Fruit fly (Drosophila melanogaster) whole organism, embryonic: ENCODE results near the gene SecS.

ENCODE experiments used
- Awh ChIP-seq: fragments of 200-800 bp; sonication (Bioruptor generic); IDR thresholded peaks from 2 replicates; pipeline ENCODE4, ENCODE4 v1.3.6; 2022; ENCODE audit warnings: missing biosample characterization, missing genetic modification characterization
- BEAF-32 ChIP-seq: fragments of 200-800 bp; sonication (Bioruptor generic); optimal IDR thresholded peaks from 3 replicates; lab custom pipeline; 2017; ENCODE audit warnings: missing biosample characterization, missing genetic modification characterization, mild to moderate bottlenecking, moderate library complexity, missing genetic modification reagents
- CG10267 ChIP-seq: fragments of 200-800 bp; sonication (Bioruptor generic); optimal IDR thresholded peaks from 2 replicates; lab custom pipeline; 2018; ENCODE audit warnings: missing biosample characterization, mild to moderate bottlenecking, missing genetic modification characterization, moderate library complexity
- CG11696 ChIP-seq: fragments of 200-800 bp; sonication (Bioruptor generic); IDR thresholded peaks from 2 replicates; pipeline ENCODE4 v1.3.6; 2022; ENCODE audit warnings: missing biosample characterization, missing genetic modification characterization
- CG12219 ChIP-seq: fragments of 200-800 bp; sonication (Bioruptor generic); optimal IDR thresholded peaks from 3 replicates; lab custom pipeline; 2018; ENCODE audit warnings: missing biosample characterization, mild to moderate bottlenecking, missing genetic modification characterization
- CG14860 ChIP-seq: fragments of 200-800 bp; sonication (Bioruptor generic); IDR thresholded peaks from 3 replicates; pipeline ENCODE4 v1.3.6; 2022; ENCODE audit warnings: missing biosample characterization, missing genetic modification characterization; ENCODE audit not compliant: partially characterized antibody
- CG15514 ChIP-seq: fragments of 200-800 bp; sonication (Bioruptor generic); optimal IDR thresholded peaks from 3 replicates; lab custom pipeline; 2017; ENCODE audit warnings: missing biosample characterization, missing genetic modification characterization, mild to moderate bottlenecking, moderate library complexity, missing genetic modification reagents
- CG16813 ChIP-seq: fragments of 200-800 bp; sonication (Bioruptor generic); IDR thresholded peaks from 3 replicates; pipeline ENCODE4 v1.3.6; 2022; ENCODE audit warnings: missing biosample characterization, missing genetic modification characterization; ENCODE audit not compliant: partially characterized antibody
- CG17361 ChIP-seq: fragments of 200-800 bp; sonication (Bioruptor generic); IDR thresholded peaks from 3 replicates; pipeline ENCODE4 v1.3.6; 2022; ENCODE audit warnings: missing biosample characterization, missing genetic modification characterization
- CG17612 ChIP-seq: fragments of 200-800 bp; sonication (Bioruptor generic); IDR thresholded peaks from 2 replicates; pipeline ENCODE4 v1.3.6; 2022; ENCODE audit warnings: missing biosample characterization, missing genetic modification characterization
- CG2120 ChIP-seq: fragments of 200-800 bp; sonication (Bioruptor generic); optimal IDR thresholded peaks from 3 replicates; lab custom pipeline; 2016; ENCODE audit warnings: missing biosample characterization, missing genetic modification characterization
- CG6791 ChIP-seq: fragments of 200-800 bp; sonication (Bioruptor generic); IDR thresholded peaks from 3 replicates; pipeline ENCODE4 v1.3.6; 2022; ENCODE audit warnings: missing biosample characterization, missing genetic modification characterization; ENCODE audit not compliant: partially characterized antibody
- CG7556 ChIP-seq: fragments of 200-800 bp; sonication (Bioruptor generic); optimal IDR thresholded peaks from 2 replicates; lab custom pipeline; 2017; ENCODE audit warnings: missing biosample characterization, mild to moderate bottlenecking, missing genetic modification characterization
- CG7745 ChIP-seq: fragments of 200-800 bp; sonication (Bioruptor generic); optimal IDR thresholded peaks from 2 replicates; lab custom pipeline; 2018; ENCODE audit warnings: missing biosample characterization, mild to moderate bottlenecking, missing genetic modification characterization, moderate library complexity
- CG8478 ChIP-seq: fragments of >200 bp; optimal IDR thresholded peaks from 2 replicates; lab custom pipeline; 2018
- CG9215 ChIP-seq: fragments of 200-800 bp; sonication (Bioruptor generic); IDR thresholded peaks from 2 replicates; pipeline ENCODE4 v1.3.6; 2022; ENCODE audit warnings: missing biosample characterization, missing genetic modification characterization
- CG9727 ChIP-seq: fragments of 200-800 bp; sonication (Bioruptor generic); optimal IDR thresholded peaks from 3 replicates; lab custom pipeline; 2017; ENCODE audit warnings: missing biosample characterization, mild to moderate bottlenecking, missing genetic modification characterization
- CG9817 ChIP-seq: fragments of 200-800 bp; sonication (Bioruptor generic); optimal IDR thresholded peaks from 2 replicates; lab custom pipeline; 2018; ENCODE audit warnings: missing biosample characterization, mild to moderate bottlenecking, missing genetic modification characterization, moderate library complexity
- CG9876 ChIP-seq: fragments of 200-800 bp; sonication (Bioruptor generic); optimal IDR thresholded peaks from 2 replicates; lab custom pipeline; 2016; ENCODE audit warnings: missing biosample characterization, missing genetic modification characterization
- CHES-1-like ChIP-seq: fragments of 200-800 bp; sonication (Bioruptor generic); optimal IDR thresholded peaks from 2 replicates; lab custom pipeline; 2016; ENCODE audit warnings: missing biosample characterization, missing genetic modification characterization
- CkIIα-i1 ChIP-seq: fragments of 200-800 bp; sonication (Bioruptor generic); IDR thresholded peaks from 2 replicates; pipeline ENCODE4 v1.3.6; 2022; ENCODE audit warnings: missing biosample characterization, missing genetic modification characterization
- Hey ChIP-seq: fragments of 200-800 bp; sonication (Bioruptor generic); optimal IDR thresholded peaks from 3 replicates; lab custom pipeline; 2018; ENCODE audit warnings: missing biosample characterization, mild to moderate bottlenecking, missing genetic modification characterization
- Mad ChIP-seq: fragments of 200-800 bp; sonication (Bioruptor generic); optimal IDR thresholded peaks from 2 replicates; lab custom pipeline; 2016; ENCODE audit warnings: missing biosample characterization, missing genetic modification characterization
- Ravus ChIP-seq: fragments of 200-800 bp; sonication (Bioruptor generic); IDR thresholded peaks from 2 replicates; pipeline ENCODE4 v1.3.6; 2022; ENCODE audit warnings: missing biosample characterization, missing genetic modification characterization
- Scr ChIP-seq: fragments of 200-800 bp; sonication (Bioruptor generic); IDR thresholded peaks from 2 replicates; pipeline ENCODE4 v1.3.6; 2022; ENCODE audit warnings: missing biosample characterization, missing genetic modification characterization; ENCODE audit not compliant: partially characterized antibody
- Six4 ChIP-seq: fragments of 200-800 bp; sonication (Bioruptor generic); optimal IDR thresholded peaks from 2 replicates; lab custom pipeline; 2016; ENCODE audit warnings: missing biosample characterization, missing genetic modification characterization
- Sox100B ChIP-seq: fragments of 200-800 bp; sonication (Bioruptor generic); optimal IDR thresholded peaks from 3 replicates; lab custom pipeline; 2018; ENCODE audit warnings: missing biosample characterization, mild to moderate bottlenecking, missing genetic modification characterization
- Ssrp ChIP-seq: fragments of 200-800 bp; sonication (Bioruptor generic); optimal IDR thresholded peaks from 2 replicates; lab custom pipeline; 2018; ENCODE audit warnings: missing biosample characterization, mild to moderate bottlenecking, missing genetic modification characterization, moderate library complexity
- TFAM ChIP-seq: fragments of 200-800 bp; sonication (Bioruptor generic); optimal IDR thresholded peaks from 2 replicates; lab custom pipeline; 2017; ENCODE audit warnings: missing biosample characterization, missing genetic modification characterization, inconsistent platforms
- Tbp ChIP-seq: fragments of >200 bp; optimal IDR thresholded peaks from 2 replicates; lab custom pipeline; 2018; ENCODE audit warnings: missing biosample characterization, missing genetic modification characterization
- aop ChIP-seq: fragments of 200-800 bp; sonication (Bioruptor generic); IDR thresholded peaks from 2 replicates; pipeline ENCODE4 v1.3.6; 2022; ENCODE audit warnings: missing biosample characterization, missing genetic modification characterization
- ap ChIP-seq: fragments of 200-800 bp; sonication (Bioruptor generic); IDR thresholded peaks from 2 replicates; pipeline ENCODE4 v1.3.6; 2022; ENCODE audit warnings: missing biosample characterization, missing genetic modification characterization
- ase ChIP-seq: fragments of 200-800 bp; sonication (Bioruptor generic); IDR thresholded peaks from 3 replicates; pipeline ENCODE4 v1.3.6; 2022; ENCODE audit warnings: missing biosample characterization, missing genetic modification characterization
- ash1 ChIP-seq: fragments of 200-800 bp; sonication (Bioruptor generic); optimal IDR thresholded peaks from 2 replicates; lab custom pipeline; 2018; ENCODE audit warnings: missing biosample characterization, mild to moderate bottlenecking, missing genetic modification characterization
- caup ChIP-seq: fragments of 200-800 bp; sonication (Bioruptor generic); optimal IDR thresholded peaks from 3 replicates; lab custom pipeline; 2017; ENCODE audit warnings: missing biosample characterization, mild to moderate bottlenecking, missing genetic modification characterization, moderate library complexity; ENCODE audit not compliant: severe bottlenecking
- dmrt99B ChIP-seq: fragments of 200-800 bp; sonication (Bioruptor generic); optimal IDR thresholded peaks from 2 replicates; lab custom pipeline; 2018; ENCODE audit warnings: missing biosample characterization, mild to moderate bottlenecking, missing genetic modification characterization, moderate library complexity
- eyg ChIP-seq: fragments of 200-800 bp; sonication (Bioruptor generic); optimal IDR thresholded peaks from 3 replicates; lab custom pipeline; 2016; ENCODE audit warnings: missing biosample characterization, missing genetic modification characterization
- gro ChIP-seq: fragments of 200-800 bp; sonication (Bioruptor generic); optimal IDR thresholded peaks from 2 replicates; lab custom pipeline; 2016; ENCODE audit warnings: missing biosample characterization, missing genetic modification characterization
- gsb ChIP-seq: fragments of 200-800 bp; sonication (Bioruptor generic); IDR thresholded peaks from 2 replicates; pipeline ENCODE4 v1.3.6; 2022; ENCODE audit warnings: missing biosample characterization, missing genetic modification characterization
- hkb ChIP-seq, 2 experiments: fragments of 200-800 bp in 1 of 2; fragments of >200 bp in 1 of 2; sonication (Bioruptor generic) in 1 of 2; IDR thresholded peaks in 1 of 2; optimal IDR thresholded peaks in 1 of 2; 2 replicates each; pipeline versions ENCODE4 v1.3.6 to Lab custom; 2017 to 2022; ENCODE audit warnings: missing biosample characterization in 1 of 2, missing genetic modification characterization in 1 of 2
- jumu ChIP-seq: fragments of 200-800 bp; sonication (Bioruptor generic); optimal IDR thresholded peaks from 3 replicates; lab custom pipeline; 2016; ENCODE audit warnings: missing biosample characterization, missing genetic modification characterization
- luna ChIP-seq: fragments of 200-800 bp; sonication (Bioruptor generic); optimal IDR thresholded peaks from 2 replicates; lab custom pipeline; 2016; ENCODE audit warnings: missing biosample characterization, missing genetic modification characterization
- pfk ChIP-seq: fragments of 200-800 bp; sonication (Bioruptor generic); optimal IDR thresholded peaks from 2 replicates; lab custom pipeline; 2018; ENCODE audit warnings: missing biosample characterization, mild to moderate bottlenecking, missing genetic modification characterization, moderate library complexity
- pnt ChIP-seq: fragments of 200-800 bp; sonication (Bioruptor generic); optimal IDR thresholded peaks from 3 replicates; lab custom pipeline; 2016; ENCODE audit warnings: missing biosample characterization, missing genetic modification characterization
- sens ChIP-seq: fragments of 200-800 bp; sonication (Bioruptor generic); peaks from one replicate; lab custom pipeline; 2016; ENCODE audit warnings: missing biosample characterization, missing genetic modification characterization
- sim ChIP-seq: fragments of 200-800 bp; sonication (Bioruptor generic); IDR thresholded peaks from 2 replicates; pipeline ENCODE4 v1.3.6; 2022; ENCODE audit warnings: missing biosample characterization, missing genetic modification characterization
- stwl ChIP-seq: fragments of 200-800 bp; sonication (Bioruptor generic); optimal IDR thresholded peaks from 3 replicates; lab custom pipeline; 2018; ENCODE audit warnings: missing biosample characterization, mild to moderate bottlenecking, missing genetic modification characterization, moderate library complexity
- twi ChIP-seq: fragments of 200-800 bp; optimal IDR thresholded peaks from 2 replicates; lab custom pipeline; 2019; ENCODE audit warnings: missing biosample characterization, mild to moderate bottlenecking, missing genetic modification characterization, moderate library complexity
- unc-4 ChIP-seq: fragments of 200-800 bp; sonication (Bioruptor generic); IDR thresholded peaks from 2 replicates; pipeline ENCODE4 v1.3.6; 2022; ENCODE audit warnings: missing biosample characterization, missing genetic modification characterization; ENCODE audit not compliant: partially characterized antibody
- vvl ChIP-seq: fragments of 200-800 bp; sonication (Bioruptor generic); IDR thresholded peaks from 2 replicates; pipeline ENCODE4 v1.3.6; 2022; ENCODE audit warnings: missing biosample characterization, missing genetic modification characterization

SecS gene

dm6 chr3R:5551593-5551992, 49.6 kb upstream of the SecS start (continued):
- TF ChIP-seq gsb (no peak), Scr (GFP tag; lab: Robert Waterston, UW) (peak; percentile 42)

dm6 chr3R:5554082-5554481, 47.2 kb upstream of the SecS start, which contains the start of gene Pcmt:
Gene Pcmt (minus strand): TSS chr3R:5554316.
- TF ChIP-seq CHES-1-like (GFP tag; lab: Kevin White, UChicago) (no peak), jumu (GFP tag; lab: Kevin White, UChicago) (no peak), CG9817 (tag; lab: Kevin White, UChicago) (no peak), CG7556 (GFP tag; lab: Kevin White, UChicago) (no peak), ash1 (no peak), Mad (GFP tag; lab: Kevin White, UChicago) (no peak), eyg (GFP tag; lab: Kevin White, UChicago) (no peak), sens (GFP tag; lab: Kevin White, UChicago) (no peak), hkb (optimal IDR thresholded peaks at IDR 0.05; lab: Kevin White, UChicago) (no peak), hkb (GFP tag; IDR thresholded peaks at IDR 0.05; lab: Robert Waterston, UW) (no peak), BEAF-32 (peak; percentile 37), CG9215 (no peak), Ravus (GFP tag; lab: Robert Waterston, UW) (no peak), Ssrp (tag; lab: Kevin White, UChicago) (no peak), CG17612 (GFP tag; lab: Robert Waterston, UW) (no peak), luna (GFP tag; lab: Kevin White, UChicago) (no peak), CG8478 (lab: Kevin White, UChicago) (no peak), TFAM (GFP tag; lab: Kevin White, UChicago) (no peak), CG15514 (GFP tag; lab: Kevin White, UChicago) (no peak), CG2120 (GFP tag; lab: Kevin White, UChicago) (no peak), CG9876 (GFP tag; lab: Kevin White, UChicago) (no peak), CG10267 (no peak), unc-4 (GFP tag; lab: Robert Waterston, UW) (0 out of 2 replicates have a peak, but pooled peaks have one; percentile 32), caup (no peak), pfk (GFP tag; lab: Kevin White, UChicago) (no peak), ap (GFP tag; lab: Robert Waterston, UW) (no peak), CG16813 (GFP tag; lab: Robert Waterston, UW) (peak; percentile 48; the same call in 1 of the 3 replicates), CG14860 (no peak), stwl (tag; lab: Kevin White, UChicago) (peak; percentile 63), CkIIα-i1 (GFP tag; lab: Robert Waterston, UW) (no peak), Tbp (GFP tag; lab: Kevin White, UChicago) (no peak), CG12219 (GFP tag; lab: Kevin White, UChicago) (no peak), Sox100B (GFP tag; lab: Kevin White, UChicago) (no peak), CG6791 (GFP tag; lab: Robert Waterston, UW) (0 out of 3 replicates have a peak, but pooled peaks have one; percentile 41), ase (GFP tag; lab: Robert Waterston, UW) (no peak), Six4 (no peak), CG9727 (GFP tag; lab: Kevin White, UChicago) (no peak), gro (GFP tag; lab: Kevin White, UChicago) (no peak), pnt (GFP tag; lab: Kevin White, UChicago) (no peak), Awh (no peak), twi (tag; lab: Kevin White, UChicago) (no peak), CG11696 (no peak), Hey (tag; lab: Kevin White, UChicago) (no peak), aop (GFP tag; lab: Robert Waterston, UW) (no peak), sim (GFP tag; lab: Robert Waterston, UW) (no peak), vvl (no peak), CG17361 (GFP tag; lab: Robert Waterston, UW) (no peak), dmrt99B (tag; lab: Kevin White, UChicago) (no peak), CG7745 (tag; lab: Kevin White, UChicago) (no peak)
